Worm (Caenorhabditis elegans) whole organism, young adult: Measurements from ENCODE around the gene rpl-16.

Experiments
- B0035.1 ChIP-seq: sonication (generic microtip); optimal IDR thresholded peaks from 2 replicates; lab custom pipeline; 2016; ENCODE audit warnings: missing genetic modification characterization, mild to moderate bottlenecking, missing compliant biosample characterization, missing genotype, missing genetic modification reagents
- F37B4.10 ChIP-seq: fragments of 200-800 bp; sonication (Bioruptor generic); IDR thresholded peaks from 2 replicates; pipeline ENCODE4 v1.3.6; 2022; ENCODE audit warnings: missing genetic modification characterization, missing compliant biosample characterization
- ceh-79 ChIP-seq: sonication (generic microtip); optimal IDR thresholded peaks from 2 replicates; lab custom pipeline; 2017; ENCODE audit warnings: mild to moderate bottlenecking, missing genetic modification characterization, missing compliant biosample characterization
- egrh-3 ChIP-seq: fragments of 200-800 bp; sonication (Bioruptor generic); IDR thresholded peaks from 2 replicates; pipeline ENCODE4 v1.3.6; 2022; ENCODE audit warnings: missing genetic modification reagents, missing genetic modification characterization, missing compliant biosample characterization
- ets-4 ChIP-seq: fragments of 200-800 bp; sonication (Bioruptor generic); optimal IDR thresholded peaks from 2 replicates; lab custom pipeline; 2018; ENCODE audit warnings: mild to moderate bottlenecking, missing genetic modification characterization, missing compliant biosample characterization
- pha-4 ChIP-seq: fragments of 150-350 bp; sonication (generic microtip); optimal IDR thresholded peaks from 2 replicates; lab custom pipeline; 2014; ENCODE audit warnings: missing biosample characterization, missing genetic modification reagents, missing genetic modification characterization
- sea-2 ChIP-seq: fragments of 200-800 bp; sonication (Bioruptor generic); IDR thresholded peaks from 2 replicates; pipeline ENCODE4 v1.3.6; 2022; ENCODE audit warnings: missing genetic modification characterization, missing compliant biosample characterization
- snpc-1.1 ChIP-seq: sonication (generic microtip); optimal IDR thresholded peaks from 2 replicates; lab custom pipeline; 2017; ENCODE audit warnings: missing genetic modification characterization, mild to moderate bottlenecking, missing compliant biosample characterization, antibody characterized with exemption, moderate library complexity, missing genotype, missing genetic modification reagents; ENCODE audit not compliant: insufficient read depth
- tbx-9 ChIP-seq: sonication (generic microtip); optimal IDR thresholded peaks from 2 replicates; lab custom pipeline; 2016; ENCODE audit warnings: borderline replicate concordance, missing genetic modification characterization, inconsistent platforms, missing compliant biosample characterization
- unc-62 ChIP-seq: fragments of 150-350 bp; optimal IDR thresholded peaks from 2 replicates; lab custom pipeline; 2014; ENCODE audit warnings: missing biosample characterization, missing genetic modification reagents, missing genetic modification characterization
- zim-3 ChIP-seq: sonication (generic microtip); optimal IDR thresholded peaks from 2 replicates; lab custom pipeline; 2017; ENCODE audit warnings: mild to moderate bottlenecking, missing genetic modification characterization, moderate library complexity, missing compliant biosample characterization

- TF ChIP-seq B0035.1 (no peak), snpc-1.1 (tag; lab: Kevin White, UChicago) (no peak), F37B4.10 (GFP tag; lab: Robert Waterston, UW) (no peak), sea-2 (GFP tag; lab: Robert Waterston, UW) (no peak), egrh-3 (GFP tag; lab: Robert Waterston, UW) (no peak), tbx-9 (no peak), pha-4 (tag; lab: Kevin White, UChicago) (no peak), unc-62 (GFP tag; lab: Kevin White, UChicago) (no peak), zim-3 (no peak), ceh-79 (tag; lab: Kevin White, UChicago) (no peak), ets-4 (GFP tag; lab: Kevin White, UChicago) (no peak)
These were observed 22.5 kb downstream of the rpl-16 start for ce11 chrIII:3480950-3481349.
